Worm (Caenorhabditis elegans) whole organism, L4/young adult: Measurements from ENCODE around the gene col-138.

Experiments
- W03F9.2 ChIP-seq: fragments of 150-350 bp; optimal IDR thresholded peaks from 2 replicates; lab custom pipeline; 2014; ENCODE audit warnings: missing biosample characterization, missing genetic modification characterization
- dao-5 ChIP-seq: sonication (generic microtip); optimal IDR thresholded peaks from 2 replicates; lab custom pipeline; 2016; ENCODE audit warnings: missing genotype, missing genetic modification characterization, moderate library complexity, missing compliant biosample characterization
- him-1 ChIP-seq: sonication (generic microtip); optimal IDR thresholded peaks from 2 replicates; lab custom pipeline; 2016; ENCODE audit warnings: missing genotype, missing genetic modification reagents, missing genetic modification characterization, missing compliant biosample characterization

- TF ChIP-seq dao-5 (tag; lab: Kevin White, UChicago) (no peak), W03F9.2 (tag; lab: Kevin White, UChicago) (no peak), him-1 (no peak)
Measured at ce11 chrIV:17216048-17216447, 32.5 kb upstream of the col-138 start, which contains the start of gene Y116A8B.1.
